Fruit fly (Drosophila melanogaster) whole organism, embryonic: Measurements from ENCODE around the gene Mob3.

Experiments used
- CG10267 ChIP-seq: fragments of 200-800 bp; sonication (Bioruptor generic); optimal IDR thresholded peaks from 2 replicates; lab custom pipeline; 2018; ENCODE audit warnings: missing biosample characterization, mild to moderate bottlenecking, missing genetic modification characterization, moderate library complexity
- CG11723 ChIP-seq: fragments of 200-800 bp; sonication (Bioruptor generic); optimal IDR thresholded peaks from 2 replicates; lab custom pipeline; 2017; ENCODE audit warnings: missing biosample characterization, mild to moderate bottlenecking, missing genetic modification characterization
- CG12942 ChIP-seq: fragments of 200-800 bp; sonication (Bioruptor generic); optimal IDR thresholded peaks from 3 replicates; lab custom pipeline; 2016; ENCODE audit warnings: missing biosample characterization, missing genetic modification characterization
- CG13123 ChIP-seq: fragments of 200-800 bp; sonication (Bioruptor generic); optimal IDR thresholded peaks from 2 replicates; lab custom pipeline; 2016; ENCODE audit warnings: missing biosample characterization, missing genetic modification characterization
- CG13424 ChIP-seq: fragments of 200-800 bp; sonication (Bioruptor generic); optimal IDR thresholded peaks from 2 replicates; lab custom pipeline; 2019; ENCODE audit warnings: missing biosample characterization, mild to moderate bottlenecking, missing genetic modification characterization, moderate library complexity
- CG17186 ChIP-seq: fragments of 200-800 bp; sonication (Bioruptor generic); optimal IDR thresholded peaks from 3 replicates; lab custom pipeline; 2017; ENCODE audit warnings: missing biosample characterization, missing genetic modification reagents, missing genetic modification characterization
- CG17359 ChIP-seq: fragments of 200-800 bp; sonication (Bioruptor generic); optimal IDR thresholded peaks from 3 replicates; lab custom pipeline; 2018; ENCODE audit warnings: missing biosample characterization, mild to moderate bottlenecking, missing genetic modification characterization, moderate library complexity
- CG17361 ChIP-seq: fragments of 200-800 bp; sonication (Bioruptor generic); IDR thresholded peaks from 3 replicates; pipeline ENCODE4 v1.3.6; 2022; ENCODE audit warnings: missing biosample characterization, missing genetic modification characterization
- CG17385 ChIP-seq: fragments of 200-800 bp; sonication (Bioruptor generic); optimal IDR thresholded peaks from 3 replicates; lab custom pipeline; 2018; ENCODE audit warnings: missing biosample characterization, mild to moderate bottlenecking, missing genetic modification characterization
- CG30020 ChIP-seq: fragments of 200-800 bp; optimal IDR thresholded peaks from 2 replicates; lab custom pipeline; 2019; ENCODE audit warnings: missing biosample characterization, mild to moderate bottlenecking, missing genetic modification characterization, moderate library complexity
- CG30431 ChIP-seq: fragments of 200-800 bp; sonication (Bioruptor generic); optimal IDR thresholded peaks from 2 replicates; lab custom pipeline; 2017; ENCODE audit warnings: missing biosample characterization, missing genetic modification characterization
- CG33557 ChIP-seq: fragments of 200-800 bp; sonication (Bioruptor generic); optimal IDR thresholded peaks from 2 replicates; lab custom pipeline; 2019; ENCODE audit warnings: missing biosample characterization, mild to moderate bottlenecking, missing genetic modification characterization, moderate library complexity
- CG5180 ChIP-seq: fragments of 200-800 bp; sonication (Bioruptor generic); optimal IDR thresholded peaks from 3 replicates; lab custom pipeline; 2017; ENCODE audit warnings: missing biosample characterization, missing genetic modification characterization, mild to moderate bottlenecking, moderate library complexity, missing genetic modification reagents
- CG6272 ChIP-seq: fragments of 200-800 bp; sonication (Bioruptor generic); IDR thresholded peaks from 2 replicates; pipeline ENCODE4 v1.3.6; 2022; ENCODE audit warnings: missing biosample characterization, missing genetic modification characterization
- CG6765 ChIP-seq: fragments of 200-800 bp; sonication (Bioruptor generic); optimal IDR thresholded peaks from 3 replicates; lab custom pipeline; 2017; ENCODE audit warnings: missing biosample characterization, mild to moderate bottlenecking, missing genetic modification characterization
- CG6791 ChIP-seq: fragments of 200-800 bp; sonication (Bioruptor generic); IDR thresholded peaks from 3 replicates; pipeline ENCODE4 v1.3.6; 2022; ENCODE audit warnings: missing biosample characterization, missing genetic modification characterization; ENCODE audit not compliant: partially characterized antibody
- CG6813 ChIP-seq: fragments of 200-800 bp; sonication (Bioruptor generic); optimal IDR thresholded peaks from 2 replicates; lab custom pipeline; 2017; ENCODE audit warnings: missing biosample characterization, missing genetic modification characterization, mild to moderate bottlenecking, moderate library complexity, missing genetic modification reagents
- CG7786 ChIP-seq: fragments of 200-800 bp; sonication (Bioruptor generic); optimal IDR thresholded peaks from 2 replicates; lab custom pipeline; 2016; ENCODE audit warnings: missing biosample characterization, missing genetic modification characterization
- CG7963 ChIP-seq: fragments of 200-800 bp; sonication (Bioruptor generic); IDR thresholded peaks from 3 replicates; pipeline ENCODE4 v1.3.6; 2022; ENCODE audit warnings: missing biosample characterization, missing genetic modification characterization; ENCODE audit not compliant: partially characterized antibody
- CG8765 ChIP-seq: fragments of 200-800 bp; sonication (Bioruptor generic); IDR thresholded peaks from 2 replicates; pipeline ENCODE4 v1.3.6; 2022; ENCODE audit warnings: missing biosample characterization, missing genetic modification characterization
- CG9817 ChIP-seq: fragments of 200-800 bp; sonication (Bioruptor generic); optimal IDR thresholded peaks from 2 replicates; lab custom pipeline; 2018; ENCODE audit warnings: missing biosample characterization, mild to moderate bottlenecking, missing genetic modification characterization, moderate library complexity
- Chrac-16 ChIP-seq: fragments of 200-800 bp; sonication (Bioruptor generic); optimal IDR thresholded peaks from 3 replicates; lab custom pipeline; 2016; ENCODE audit warnings: missing biosample characterization, missing genetic modification characterization
- Dad ChIP-seq: fragments of 200-800 bp; sonication (Bioruptor generic); optimal IDR thresholded peaks from 3 replicates; lab custom pipeline; 2016; ENCODE audit warnings: missing biosample characterization, missing genetic modification characterization
- HLHmδ ChIP-seq: fragments of 200-800 bp; sonication (Bioruptor generic); optimal IDR thresholded peaks from 2 replicates; lab custom pipeline; 2018; ENCODE audit warnings: missing biosample characterization, mild to moderate bottlenecking, missing genetic modification characterization, moderate library complexity
- Hr78 ChIP-seq, 2 experiments: fragments of 200-800 bp in 1 of 2; fragments of >200 bp in 1 of 2; sonication (Bioruptor generic) in 1 of 2; optimal IDR thresholded peaks; 2 replicates each; lab custom pipeline; 2017 to 2019; ENCODE audit warnings: missing biosample characterization in 2 of 2, missing genetic modification characterization in 2 of 2, mild to moderate bottlenecking in 1 of 2, moderate library complexity in 1 of 2
- Mrtf ChIP-seq: fragments of 200-800 bp; sonication (Bioruptor generic); IDR thresholded peaks from 3 replicates; pipeline ENCODE4 v1.3.6; 2022; ENCODE audit warnings: missing biosample characterization, missing genetic modification characterization
- NFAT ChIP-seq: fragments of 200-800 bp; sonication (Bioruptor generic); IDR thresholded peaks from 2 replicates; pipeline ENCODE4 v1.3.6; 2022; ENCODE audit warnings: missing biosample characterization, missing genetic modification characterization
- PHDP ChIP-seq: fragments of 200-800 bp; sonication (Bioruptor generic); optimal IDR thresholded peaks from 3 replicates; lab custom pipeline; 2018; ENCODE audit warnings: missing biosample characterization, mild to moderate bottlenecking, missing genetic modification characterization, moderate library complexity
- Sin3A ChIP-seq: fragments of >200 bp; optimal IDR thresholded peaks from 2 replicates; lab custom pipeline; 2018
- Sry-β ChIP-seq: fragments of 200-800 bp; sonication (Bioruptor generic); optimal IDR thresholded peaks from 2 replicates; lab custom pipeline; 2018; ENCODE audit warnings: missing biosample characterization, mild to moderate bottlenecking, missing genetic modification characterization, moderate library complexity
- Tbp ChIP-seq: fragments of >200 bp; optimal IDR thresholded peaks from 2 replicates; lab custom pipeline; 2018; ENCODE audit warnings: missing biosample characterization, missing genetic modification characterization
- crc ChIP-seq: fragments of 200-800 bp; sonication (Bioruptor generic); optimal IDR thresholded peaks from 2 replicates; lab custom pipeline; 2016; ENCODE audit warnings: missing biosample characterization, missing genetic modification characterization
- dmrt11E ChIP-seq: fragments of 200-800 bp; sonication (Bioruptor generic); optimal IDR thresholded peaks from 3 replicates; lab custom pipeline; 2018; ENCODE audit warnings: missing biosample characterization, mild to moderate bottlenecking, missing genetic modification characterization, moderate library complexity
- emc ChIP-seq: fragments of 200-800 bp; sonication (Bioruptor generic); optimal IDR thresholded peaks from 2 replicates; lab custom pipeline; 2016; ENCODE audit warnings: missing biosample characterization, missing genetic modification characterization
- eve ChIP-seq, 2 experiments: fragments of >200 bp; optimal IDR thresholded peaks; 2 replicates each; lab custom pipeline; 2017; ENCODE audit warnings: missing biosample characterization in 2 of 2, missing genetic modification characterization in 2 of 2
- fd3F ChIP-seq: fragments of 200-800 bp; sonication (Bioruptor generic); optimal IDR thresholded peaks from 2 replicates; lab custom pipeline; 2018; ENCODE audit warnings: missing biosample characterization, mild to moderate bottlenecking, missing genetic modification characterization, moderate library complexity
- fd64A ChIP-seq: fragments of 200-800 bp; sonication (Bioruptor generic); optimal IDR thresholded peaks from 3 replicates; lab custom pipeline; 2018; ENCODE audit warnings: missing biosample characterization, mild to moderate bottlenecking, missing genetic modification characterization
- fu2 ChIP-seq: fragments of 200-800 bp; sonication (Bioruptor generic); optimal IDR thresholded peaks from 2 replicates; lab custom pipeline; 2016; ENCODE audit warnings: missing biosample characterization, missing genetic modification characterization
- gcm ChIP-seq: fragments of 200-800 bp; sonication (Bioruptor generic); optimal IDR thresholded peaks from 2 replicates; lab custom pipeline; 2019; ENCODE audit warnings: missing biosample characterization, mild to moderate bottlenecking, missing genetic modification characterization, moderate library complexity
- gem ChIP-seq: fragments of 200-800 bp; sonication (Bioruptor generic); optimal IDR thresholded peaks from 2 replicates; lab custom pipeline; 2019; ENCODE audit warnings: missing biosample characterization, mild to moderate bottlenecking, missing genetic modification characterization, moderate library complexity
- gfzf ChIP-seq: fragments of 200-800 bp; sonication (Bioruptor generic); optimal IDR thresholded peaks from 2 replicates; lab custom pipeline; 2016; ENCODE audit warnings: missing biosample characterization, mild to moderate bottlenecking, missing genetic modification characterization, moderate library complexity
- ham ChIP-seq: fragments of 200-800 bp; sonication (Bioruptor generic); IDR thresholded peaks from 2 replicates; pipeline ENCODE4 v1.3.6; 2022; ENCODE audit warnings: missing biosample characterization, missing genetic modification characterization
- knrl ChIP-seq: fragments of 200-800 bp; sonication (Bioruptor generic); IDR thresholded peaks from 3 replicates; pipeline ENCODE4 v1.3.6; 2022; ENCODE audit warnings: missing biosample characterization, missing genetic modification characterization; ENCODE audit not compliant: partially characterized antibody
- lola ChIP-seq, 3 experiments: fragments of >200 bp in 2 of 3; fragments of 200-800 bp in 1 of 3; sonication (Bioruptor generic) in 1 of 3; optimal IDR thresholded peaks; 2 replicates each; lab custom pipeline; 2017 to 2019; ENCODE audit warnings: missing biosample characterization in 3 of 3, missing genetic modification characterization in 3 of 3, mild to moderate bottlenecking in 1 of 3, moderate library complexity in 1 of 3
- otp ChIP-seq: fragments of 200-800 bp; sonication (Bioruptor generic); IDR thresholded peaks from 3 replicates; pipeline ENCODE4, ENCODE4 v1.3.6; 2022; ENCODE audit warnings: missing biosample characterization, missing genetic modification characterization
- phol ChIP-seq: fragments of 200-800 bp; sonication (Bioruptor generic); optimal IDR thresholded peaks from 3 replicates; lab custom pipeline; 2018; ENCODE audit warnings: missing biosample characterization, mild to moderate bottlenecking, missing genetic modification characterization, moderate library complexity
- tup ChIP-seq: fragments of 200-800 bp; sonication (Bioruptor generic); optimal IDR thresholded peaks from 2 replicates; lab custom pipeline; 2016; ENCODE audit warnings: missing biosample characterization, mild to moderate bottlenecking, missing genetic modification characterization, moderate library complexity
- vvl ChIP-seq: fragments of 200-800 bp; sonication (Bioruptor generic); IDR thresholded peaks from 2 replicates; pipeline ENCODE4 v1.3.6; 2022; ENCODE audit warnings: missing biosample characterization, missing genetic modification characterization

The Mob3 gene

dm6 chr2L:10299077-10299809 is 34.1 kb downstream of the Mob3 start (continued):
- peak in 1 of 2 experiments; percentile 41 for TF ChIP-seq eve (GFP tag; optimal IDR thresholded peaks at IDR 0.05; lab: Kevin White, UChicago)
- no peak for TF ChIP-seq CG33557 (GFP tag; lab: Kevin White, UChicago)
- no peak for TF ChIP-seq CG8765 (GFP tag; lab: Robert Waterston, UW)
- TF ChIP-seq CG6813 (GFP tag; lab: Kevin White, UChicago): no peak
- no peak for TF ChIP-seq CG5180 (GFP tag; lab: Kevin White, UChicago)
- TF ChIP-seq PHDP: peak; percentile 33
- no peak for TF ChIP-seq CG10267
- no peak for TF ChIP-seq Dad (GFP tag; lab: Kevin White, UChicago)
- no peak for TF ChIP-seq gfzf
- TF ChIP-seq CG7963 (GFP tag; lab: Robert Waterston, UW): no peak
- no peak for TF ChIP-seq CG6765 (GFP tag; lab: Kevin White, UChicago)
- TF ChIP-seq Sin3A (lab: Kevin White, UChicago): no peak
- TF ChIP-seq CG7786 (GFP tag; lab: Kevin White, UChicago): no peak
- no peak for TF ChIP-seq fu2
- no peak for TF ChIP-seq CG17186
- no peak for TF ChIP-seq CG11723 (GFP tag; lab: Kevin White, UChicago)
- TF ChIP-seq Mrtf (GFP tag; lab: Robert Waterston, UW): no peak
- TF ChIP-seq crc (GFP tag; lab: Kevin White, UChicago): no peak
- no peak for TF ChIP-seq CG13123 (GFP tag; lab: Kevin White, UChicago)
- TF ChIP-seq CG17359: peak; percentile 16
- TF ChIP-seq CG13424 (tag; lab: Kevin White, UChicago): peak; percentile 13
- no peak for TF ChIP-seq Chrac-16 (GFP tag; lab: Kevin White, UChicago)
- TF ChIP-seq fd3F (GFP tag; lab: Kevin White, UChicago): no peak
- no peak for TF ChIP-seq CG9817
- TF ChIP-seq NFAT: no peak
- peak; percentile 5 for TF ChIP-seq phol (tag; lab: Kevin White, UChicago)
- no peak for TF ChIP-seq otp (GFP tag; lab: Robert Waterston, UW)
- peak; percentile 17; the same call in 1 of the 2 replicates for TF ChIP-seq vvl (GFP tag; lab: Robert Waterston, UW)
- TF ChIP-seq Tbp (GFP tag; lab: Kevin White, UChicago): no peak
- TF ChIP-seq CG17385: no peak
- peak; percentile 20 for TF ChIP-seq dmrt11E (tag; lab: Kevin White, UChicago)
- TF ChIP-seq Hr78 (GFP tag; optimal IDR thresholded peaks at IDR 0.05; lab: Kevin White, UChicago): no peak
- peak; percentile 62 for TF ChIP-seq gem
- TF ChIP-seq tup (GFP tag; lab: Kevin White, UChicago): no peak
- no peak for TF ChIP-seq CG30431 (GFP tag; lab: Kevin White, UChicago)
- no peak for TF ChIP-seq CG30020 (tag; lab: Kevin White, UChicago)
- no peak for TF ChIP-seq emc (GFP tag; lab: Kevin White, UChicago)
- TF ChIP-seq gcm (GFP tag; lab: Kevin White, UChicago): no peak
- TF ChIP-seq HLHmδ: no peak
- TF ChIP-seq knrl (GFP tag; lab: Robert Waterston, UW): no peak
- TF ChIP-seq CG6791 (GFP tag; lab: Robert Waterston, UW): no peak
- TF ChIP-seq ham (GFP tag; lab: Robert Waterston, UW): no peak
- TF ChIP-seq lola (GFP tag; optimal IDR thresholded peaks at IDR 0.05; lab: Kevin White, UChicago): no peak
- no peak for TF ChIP-seq CG12942
- no peak for TF ChIP-seq CG6272 (GFP tag; lab: Robert Waterston, UW)
- no peak for TF ChIP-seq fd64A (GFP tag; lab: Kevin White, UChicago)
- TF ChIP-seq CG17361 (GFP tag; lab: Robert Waterston, UW): no peak
- TF ChIP-seq Sry-β (GFP tag; lab: Kevin White, UChicago): no peak
